Worm (Caenorhabditis elegans): ENCODE data around the gene B0250.18.

- TF ChIP-seq F13H6.1 (tag; optimal IDR thresholded peaks at IDR 0.05) (no peak), npax-4 (tag; optimal IDR thresholded peaks at IDR 0.05) (no peak), T23F11.4 (GFP tag; optimal IDR thresholded peaks at IDR 0.05) (no peak), fkh-10 (GFP tag; optimal IDR thresholded peaks at IDR 0.05) (no peak), ama-1 (optimal IDR thresholded peaks at IDR 0.05) (no peak), pqm-1 (tag; optimal IDR thresholded peaks at IDR 0.05) (no peak), hlh-30 (tag; optimal IDR thresholded peaks at IDR 0.05; ENCODE audit: insufficient read depth) (peak; percentile 35), nhr-11 (tag; optimal IDR thresholded peaks at IDR 0.05) (no peak), dmd-4 (tag; optimal IDR thresholded peaks at IDR 0.05; ENCODE audit: borderline replicate concordance) (no peak), lim-6 (tag; optimal IDR thresholded peaks at IDR 0.05) (no peak), ahr-1 (tag; optimal IDR thresholded peaks at IDR 0.05) (no peak), pha-4 (tag; optimal IDR thresholded peaks at IDR 0.05) (no peak)
Observed at ce11 chrV:20457155-20457554, 3.6 kb downstream of the B0250.18 start.
